Worm (Caenorhabditis elegans) whole organism, mixed stage, embryonic: ENCODE measurements around the gene nhr-178.

ENCODE experiments used
- ceh-43 ChIP-seq: fragments of 200-800 bp; sonication (Bioruptor generic); optimal IDR thresholded peaks from 2 replicates; lab custom pipeline; 2018; ENCODE audit warnings: mild to moderate bottlenecking, missing genetic modification characterization, moderate library complexity, missing compliant biosample characterization
- ces-1 ChIP-seq: fragments of 150-350 bp; optimal IDR thresholded peaks from 2 replicates; lab custom pipeline; 2014; ENCODE audit warnings: missing biosample characterization, missing genetic modification reagents, missing genetic modification characterization
- hlh-1 ChIP-seq: fragments of 150-350 bp; optimal IDR thresholded peaks from 2 replicates; lab custom pipeline; 2014; ENCODE audit warnings: missing biosample characterization, missing genetic modification reagents, missing genetic modification characterization
- lsy-2 ChIP-seq: fragments of 150-350 bp; optimal IDR thresholded peaks from 2 replicates; lab custom pipeline; 2014; ENCODE audit warnings: missing biosample characterization, missing genetic modification characterization
- mab-5 ChIP-seq: fragments of 150-350 bp; optimal IDR thresholded peaks from 2 replicates; lab custom pipeline; 2014; ENCODE audit warnings: missing biosample characterization, missing genetic modification characterization
- nhr-2 ChIP-seq: fragments of 150-350 bp; optimal IDR thresholded peaks from 2 replicates; lab custom pipeline; 2014; ENCODE audit warnings: missing biosample characterization, missing genetic modification characterization
- nhr-28 ChIP-seq: fragments of 150-350 bp; optimal IDR thresholded peaks from 2 replicates; lab custom pipeline; 2014; ENCODE audit warnings: missing biosample characterization, missing genetic modification characterization
- pha-4 ChIP-seq: fragments of 150-350 bp; optimal IDR thresholded peaks from 2 replicates; lab custom pipeline; 2018; ENCODE audit warnings: missing biosample characterization, missing genetic modification reagents, missing genetic modification characterization
- snpc-4 ChIP-seq: fragments of 150-350 bp; optimal IDR thresholded peaks from 2 replicates; lab custom pipeline; 2014; ENCODE audit warnings: missing biosample characterization, missing genetic modification characterization
- unc-39 ChIP-seq: fragments of 150-350 bp; optimal IDR thresholded peaks from 2 replicates; lab custom pipeline; 2014; ENCODE audit warnings: missing biosample characterization, missing genetic modification characterization

- TF ChIP-seq snpc-4: no peak
- TF ChIP-seq mab-5 (tag; lab: Kevin White, UChicago): no peak
- TF ChIP-seq pha-4 (tag; lab: Kevin White, UChicago): no peak
- TF ChIP-seq ceh-43 (GFP tag; lab: Kevin White, UChicago): no peak
- TF ChIP-seq nhr-2: no peak
- TF ChIP-seq ces-1 (GFP tag; lab: Kevin White, UChicago): no peak
- no peak for TF ChIP-seq unc-39 (tag; lab: Kevin White, UChicago)
- no peak for TF ChIP-seq lsy-2
- TF ChIP-seq nhr-28 (tag; lab: Kevin White, UChicago): no peak
- TF ChIP-seq hlh-1 (tag; lab: Kevin White, UChicago): no peak
Measured at ce11 chrV:1643886-1644285, 36.1 kb upstream of the nhr-178 start, which contains the start of gene alh-2.
